Worm (Caenorhabditis elegans) whole organism, late embryonic: ENCODE results near the gene C17B7.15.

Source experiments
- K09A11.1 ChIP-seq: sonication (generic microtip); optimal IDR thresholded peaks from 2 replicates; lab custom pipeline; 2017; ENCODE audit warnings: antibody characterized with exemption, mild to moderate bottlenecking, missing genetic modification characterization, missing compliant biosample characterization; ENCODE audit not compliant: insufficient read depth
- ama-1 ChIP-seq: fragments of 150-350 bp; optimal IDR thresholded peaks from 2 replicates; lab custom pipeline; 2014
- ceh-48 ChIP-seq: sonication (generic microtip); optimal IDR thresholded peaks from 2 replicates; lab custom pipeline; 2016; ENCODE audit warnings: missing genetic modification characterization, inconsistent platforms, missing compliant biosample characterization
- elt-2 ChIP-seq: sonication (generic microtip); optimal IDR thresholded peaks from 2 replicates; lab custom pipeline; 2016; ENCODE audit warnings: missing genetic modification reagents, missing genetic modification characterization, missing compliant biosample characterization
- ets-4 ChIP-seq: sonication (generic microtip); optimal IDR thresholded peaks from 2 replicates; lab custom pipeline; 2016; ENCODE audit warnings: missing genetic modification characterization, missing compliant biosample characterization
- hlh-8 ChIP-seq: sonication (generic microtip); optimal IDR thresholded peaks from 2 replicates; lab custom pipeline; 2016; ENCODE audit warnings: missing genotype, missing genetic modification characterization, missing compliant biosample characterization
- pat-9 ChIP-seq: fragments of 200-800 bp; sonication (Bioruptor generic); optimal IDR thresholded peaks from 2 replicates; lab custom pipeline; 2018; ENCODE audit warnings: mild to moderate bottlenecking, missing genetic modification characterization, moderate library complexity, missing compliant biosample characterization
- pha-4 ChIP-seq: fragments of 150-350 bp; optimal IDR thresholded peaks from 2 replicates; lab custom pipeline; 2018; ENCODE audit warnings: missing biosample characterization, missing genetic modification reagents, missing genetic modification characterization
- tbx-2 ChIP-seq: sonication (generic microtip); optimal IDR thresholded peaks from 2 replicates; lab custom pipeline; 2016; ENCODE audit warnings: missing genetic modification characterization, missing compliant biosample characterization
- unc-3 ChIP-seq, 2 experiments: fragments of 200-800 bp in 1 of 2; sonication (Bioruptor generic) in 1 of 2; sonication (generic microtip) in 1 of 2; conservative IDR thresholded peaks in 1 of 2; optimal IDR thresholded peaks in 1 of 2; 2 replicates each; pipeline versions ENCODE4 v1.3.6 to Lab custom; 2016 to 2022; ENCODE audit warnings: missing compliant biosample characterization in 2 of 2, missing genetic modification characterization in 2 of 2, missing genetic modification reagents in 1 of 2

ce11 chrV:3346434-3347019 lies 3.5 kb upstream of the C17B7.15 start, which contains the start of gene fbxa-65:
- TF ChIP-seq ets-4 (tag; lab: Kevin White, UChicago) (no peak), tbx-2 (tag; lab: Kevin White, UChicago) (no peak), pha-4 (tag; lab: Kevin White, UChicago) (no peak), ceh-48 (tag; lab: Kevin White, UChicago) (no peak), unc-3 (GFP tag; conservative IDR thresholded peaks at IDR 0.05; lab: Robert Waterston, UW) (no peak), unc-3 (tag; optimal IDR thresholded peaks at IDR 0.05; lab: Kevin White, UChicago) (no peak), elt-2 (tag; lab: Kevin White, UChicago) (no peak), K09A11.1 (tag; lab: Kevin White, UChicago) (no peak), ama-1 (lab: Kevin White, UChicago) (no peak), pat-9 (tag; lab: Kevin White, UChicago) (no peak), hlh-8 (tag; lab: Kevin White, UChicago) (no peak)
